Fruit fly (Drosophila melanogaster) whole organism, embryonic: ENCODE results near the gene CG43338.

ENCODE experiments used
- Adf1 ChIP-seq: fragments of 200-800 bp; sonication (Bioruptor generic); IDR thresholded peaks from 2 replicates; pipeline ENCODE4 v1.3.6; 2022; ENCODE audit warnings: missing biosample characterization, missing genetic modification characterization
- BtbVII ChIP-seq: fragments of 200-800 bp; sonication (Bioruptor generic); optimal IDR thresholded peaks from 3 replicates; lab custom pipeline; 2017; ENCODE audit warnings: missing biosample characterization, mild to moderate bottlenecking, missing genetic modification characterization
- CG11093 ChIP-seq: fragments of 200-800 bp; sonication (Bioruptor generic); IDR thresholded peaks from 3 replicates; pipeline ENCODE4 v1.3.6; 2022; ENCODE audit warnings: missing biosample characterization, missing genetic modification characterization
- CG11247 ChIP-seq: fragments of 200-800 bp; sonication (Bioruptor generic); IDR thresholded peaks from 2 replicates; pipeline ENCODE4 v1.3.6; 2022; ENCODE audit warnings: missing biosample characterization, missing genetic modification characterization
- CG12236 ChIP-seq: fragments of 200-800 bp; sonication (Bioruptor generic); optimal IDR thresholded peaks from 2 replicates; lab custom pipeline; 2016; ENCODE audit warnings: missing biosample characterization, missing genetic modification characterization
- CG12769 ChIP-seq: fragments of 200-800 bp; sonication (Bioruptor generic); optimal IDR thresholded peaks from 2 replicates; lab custom pipeline; 2019; ENCODE audit warnings: missing biosample characterization, mild to moderate bottlenecking, missing genetic modification characterization, moderate library complexity
- CG14441 ChIP-seq: fragments of 200-800 bp; sonication (Bioruptor generic); IDR thresholded peaks from 2 replicates; pipeline ENCODE4 v1.3.6; 2022; ENCODE audit warnings: missing biosample characterization, missing genetic modification characterization
- CG16813 ChIP-seq: fragments of 200-800 bp; sonication (Bioruptor generic); IDR thresholded peaks from 3 replicates; pipeline ENCODE4 v1.3.6; 2022; ENCODE audit warnings: missing biosample characterization, missing genetic modification characterization; ENCODE audit not compliant: partially characterized antibody
- CG16863 ChIP-seq: fragments of 200-800 bp; sonication (Bioruptor generic); optimal IDR thresholded peaks from 3 replicates; lab custom pipeline; 2016; ENCODE audit warnings: missing biosample characterization, missing genetic modification characterization
- CG18476 ChIP-seq: fragments of 200-800 bp; sonication (Bioruptor generic); optimal IDR thresholded peaks from 2 replicates; lab custom pipeline; 2016; ENCODE audit warnings: missing biosample characterization, mild to moderate bottlenecking, missing genetic modification characterization
- CG18619 ChIP-seq: fragments of 200-800 bp; sonication (Bioruptor generic); optimal IDR thresholded peaks from 3 replicates; lab custom pipeline; 2017; ENCODE audit warnings: missing biosample characterization, mild to moderate bottlenecking, missing genetic modification characterization
- CG2120 ChIP-seq: fragments of 200-800 bp; sonication (Bioruptor generic); optimal IDR thresholded peaks from 3 replicates; lab custom pipeline; 2016; ENCODE audit warnings: missing biosample characterization, missing genetic modification characterization
- CG2199 ChIP-seq: fragments of 200-800 bp; sonication (Bioruptor generic); IDR thresholded peaks from 3 replicates; pipeline ENCODE4 v1.3.6; 2022; ENCODE audit warnings: missing biosample characterization, missing genetic modification characterization
- CG3726 ChIP-seq: fragments of 200-800 bp; sonication (Bioruptor generic); IDR thresholded peaks from 3 replicates; pipeline ENCODE4, ENCODE4 v1.3.6; 2022; ENCODE audit warnings: missing biosample characterization, missing genetic modification characterization
- CG4328 ChIP-seq: fragments of 200-800 bp; sonication (Bioruptor generic); optimal IDR thresholded peaks from 3 replicates; lab custom pipeline; 2017; ENCODE audit warnings: missing biosample characterization, missing genetic modification reagents, missing genetic modification characterization
- CG4424 ChIP-seq: fragments of 200-800 bp; sonication (Bioruptor generic); optimal IDR thresholded peaks from 3 replicates; lab custom pipeline; 2016; ENCODE audit warnings: missing biosample characterization, missing genetic modification characterization
- CG4707 ChIP-seq: fragments of 200-800 bp; sonication (Bioruptor generic); optimal IDR thresholded peaks from 2 replicates; lab custom pipeline; 2018; ENCODE audit warnings: missing biosample characterization, mild to moderate bottlenecking, missing genetic modification characterization, moderate library complexity
- CG8290 ChIP-seq, 3 experiments: fragments of 200-800 bp; sonication (Bioruptor generic); optimal IDR thresholded peaks; 2 replicates each; lab custom pipeline; 2016 to 2019; ENCODE audit warnings: missing biosample characterization in 3 of 3, missing genetic modification characterization in 3 of 3, mild to moderate bottlenecking in 2 of 3, moderate library complexity in 1 of 3
- CG9609 ChIP-seq: fragments of 200-800 bp; sonication (Bioruptor generic); optimal IDR thresholded peaks from 3 replicates; lab custom pipeline; 2016; ENCODE audit warnings: missing biosample characterization, missing genetic modification characterization
- CoRest ChIP-seq: fragments of 200-800 bp; sonication (Bioruptor generic); optimal IDR thresholded peaks from 3 replicates; lab custom pipeline; 2018; ENCODE audit warnings: missing biosample characterization, mild to moderate bottlenecking, missing genetic modification characterization, moderate library complexity
- CrebB ChIP-seq: fragments of 200-800 bp; sonication (Bioruptor generic); optimal IDR thresholded peaks from 3 replicates; lab custom pipeline; 2018; ENCODE audit warnings: missing biosample characterization, mild to moderate bottlenecking, missing genetic modification characterization
- D19B ChIP-seq: fragments of 200-800 bp; sonication (Bioruptor generic); optimal IDR thresholded peaks from 2 replicates; lab custom pipeline; 2017; ENCODE audit warnings: missing biosample characterization, mild to moderate bottlenecking, missing genetic modification characterization
- Fer1 ChIP-seq: fragments of 200-800 bp; sonication (Bioruptor generic); optimal IDR thresholded peaks from 2 replicates; lab custom pipeline; 2017; ENCODE audit warnings: missing biosample characterization, mild to moderate bottlenecking, missing genetic modification characterization
- H15 ChIP-seq: fragments of 200-800 bp; sonication (Bioruptor generic); IDR thresholded peaks from 3 replicates; pipeline ENCODE4 v1.3.6; 2022; ENCODE audit warnings: missing biosample characterization, missing genetic modification characterization
- HLH4C ChIP-seq: fragments of 200-800 bp; sonication (Bioruptor generic); IDR thresholded peaks from 3 replicates; pipeline ENCODE4 v1.3.6; 2022; ENCODE audit warnings: missing biosample characterization, missing genetic modification characterization; ENCODE audit not compliant: partially characterized antibody
- HmgZ ChIP-seq: fragments of 200-800 bp; sonication (Bioruptor generic); optimal IDR thresholded peaks from 2 replicates; lab custom pipeline; 2018; ENCODE audit warnings: missing biosample characterization, mild to moderate bottlenecking, missing genetic modification characterization
- Lpt ChIP-seq: fragments of >200 bp; optimal IDR thresholded peaks from 2 replicates; lab custom pipeline; 2018; ENCODE audit warnings: missing biosample characterization, missing genetic modification characterization
- Mad ChIP-seq: fragments of 200-800 bp; sonication (Bioruptor generic); optimal IDR thresholded peaks from 2 replicates; lab custom pipeline; 2016; ENCODE audit warnings: missing biosample characterization, missing genetic modification characterization
- NfI ChIP-seq: fragments of 200-800 bp; sonication (Bioruptor generic); optimal IDR thresholded peaks from 3 replicates; lab custom pipeline; 2018; ENCODE audit warnings: missing biosample characterization, mild to moderate bottlenecking, missing genetic modification characterization, moderate library complexity
- Rx ChIP-seq: fragments of 200-800 bp; sonication (Bioruptor generic); IDR thresholded peaks from 2 replicates; pipeline ENCODE4 v1.3.6; 2022; ENCODE audit warnings: missing biosample characterization, missing genetic modification characterization
- Taf1 ChIP-seq: fragments of 200-800 bp; sonication (Bioruptor generic); IDR thresholded peaks from 2 replicates; pipeline ENCODE4 v1.3.6; 2022; ENCODE audit warnings: missing biosample characterization, missing genetic modification characterization
- Usf ChIP-seq: fragments of 200-800 bp; sonication (Bioruptor generic); optimal IDR thresholded peaks from 2 replicates; lab custom pipeline; 2017; ENCODE audit warnings: missing genotype, missing biosample characterization, missing genetic modification characterization
- ab ChIP-seq: fragments of 200-800 bp; sonication (Bioruptor generic); optimal IDR thresholded peaks from 2 replicates; lab custom pipeline; 2016; ENCODE audit warnings: missing biosample characterization, missing genetic modification characterization
- bowl ChIP-seq: fragments of 200-800 bp; sonication (Bioruptor generic); IDR thresholded peaks from 2 replicates; pipeline ENCODE4 v1.3.6; 2022; ENCODE audit warnings: missing biosample characterization, missing genetic modification characterization
- bsh ChIP-seq, 2 experiments: fragments of 200-800 bp; sonication (Bioruptor generic); optimal IDR thresholded peaks; 2 replicates each; lab custom pipeline; 2017 to 2018; ENCODE audit warnings: mild to moderate bottlenecking in 2 of 2, missing biosample characterization in 2 of 2, missing genetic modification characterization in 2 of 2, moderate library complexity in 1 of 2
- croc ChIP-seq: fragments of 200-800 bp; sonication (Bioruptor generic); conservative IDR thresholded peaks from 3 replicates; pipeline ENCODE4 v1.3.6; 2022; ENCODE audit warnings: missing biosample characterization, missing genetic modification characterization
- dysf ChIP-seq: fragments of 200-800 bp; sonication (Bioruptor generic); IDR thresholded peaks from 3 replicates; pipeline ENCODE4 v1.3.6; 2022; ENCODE audit warnings: missing biosample characterization, missing genetic modification characterization
- en ChIP-seq: fragments of 200-800 bp; sonication (Bioruptor generic); optimal IDR thresholded peaks from 2 replicates; lab custom pipeline; 2016; ENCODE audit warnings: missing biosample characterization, missing genetic modification characterization
- hbn ChIP-seq: fragments of 200-800 bp; sonication (Bioruptor generic); IDR thresholded peaks from 2 replicates; pipeline ENCODE4 v1.3.6; 2022; ENCODE audit warnings: missing biosample characterization, missing genetic modification characterization; ENCODE audit not compliant: partially characterized antibody
- her ChIP-seq: fragments of 200-800 bp; sonication (Bioruptor generic); optimal IDR thresholded peaks from 2 replicates; lab custom pipeline; 2016; ENCODE audit warnings: missing biosample characterization, missing genetic modification characterization
- nmo ChIP-seq: fragments of 200-800 bp; sonication (Bioruptor generic); optimal IDR thresholded peaks from 2 replicates; lab custom pipeline; 2018; ENCODE audit warnings: missing biosample characterization, mild to moderate bottlenecking, missing genetic modification characterization, moderate library complexity
- nom ChIP-seq: fragments of 200-800 bp; sonication (Bioruptor generic); optimal IDR thresholded peaks from 2 replicates; lab custom pipeline; 2017; ENCODE audit warnings: missing biosample characterization, missing genetic modification characterization, mild to moderate bottlenecking, moderate library complexity, missing genetic modification reagents
- onecut ChIP-seq: fragments of 200-800 bp; sonication (Bioruptor generic); IDR thresholded peaks from 2 replicates; pipeline ENCODE4 v1.3.6; 2022; ENCODE audit warnings: missing biosample characterization, missing genetic modification characterization
- sens-2 ChIP-seq: fragments of 200-800 bp; sonication (Bioruptor generic); IDR thresholded peaks from 2 replicates; pipeline ENCODE4 v1.3.6; 2022; ENCODE audit warnings: missing biosample characterization, missing genetic modification characterization
- sim ChIP-seq: fragments of 200-800 bp; sonication (Bioruptor generic); IDR thresholded peaks from 2 replicates; pipeline ENCODE4 v1.3.6; 2022; ENCODE audit warnings: missing biosample characterization, missing genetic modification characterization
- sug ChIP-seq: fragments of 200-800 bp; optimal IDR thresholded peaks from 2 replicates; lab custom pipeline; 2019; ENCODE audit warnings: missing biosample characterization, mild to moderate bottlenecking, missing genetic modification characterization, moderate library complexity
- trem ChIP-seq: fragments of 200-800 bp; optimal IDR thresholded peaks from 3 replicates; lab custom pipeline; 2019; ENCODE audit warnings: missing biosample characterization, mild to moderate bottlenecking, missing genetic modification characterization, moderate library complexity
- zen2 ChIP-seq: fragments of 200-800 bp; sonication (Bioruptor generic); IDR thresholded peaks from 3 replicates; pipeline ENCODE4 v1.3.6; 2022; ENCODE audit warnings: missing biosample characterization, missing genetic modification characterization; ENCODE audit not compliant: partially characterized antibody

The CG43338 gene

dm6 chr2L:18693877-18694723 is 23.1 kb upstream of the CG43338 start (continued):
- no peak for TF ChIP-seq Taf1 (GFP tag; lab: Robert Waterston, UW)
- TF ChIP-seq sim, result no peak; the same call in 1 of the 2 replicates
- no peak for TF ChIP-seq bowl
- TF ChIP-seq en, result peak; percentile 45
- peak; percentile 58; the same call in 2 of the 3 replicates for TF ChIP-seq dysf (GFP tag; lab: Robert Waterston, UW)
- peak; percentile 50 for TF ChIP-seq CG4328 (GFP tag; lab: Kevin White, UChicago)
- peak; percentile 37 for TF ChIP-seq CrebB (tag; lab: Kevin White, UChicago)
- TF ChIP-seq CG11247 (GFP tag; lab: Robert Waterston, UW), result peak; percentile 71
- peak; percentile 74; the same call in 2 of the 3 replicates for TF ChIP-seq CG2199 (GFP tag; lab: Robert Waterston, UW)
- peak; percentile 63 for TF ChIP-seq CG4424 (GFP tag; lab: Kevin White, UChicago)
- TF ChIP-seq CG16863 (GFP tag; lab: Kevin White, UChicago), result peak; percentile 26
- TF ChIP-seq CG12769 (tag; lab: Kevin White, UChicago), result peak; percentile 52
- peak; percentile 15 for TF ChIP-seq CG18476 (GFP tag; lab: Kevin White, UChicago)
- peak; percentile 24; the same call in 1 of the 2 replicates for TF ChIP-seq onecut
- peak; percentile 9 for TF ChIP-seq nmo (GFP tag; lab: Kevin White, UChicago)
- TF ChIP-seq sens-2 (GFP tag; lab: Robert Waterston, UW), result no peak
- peak; percentile 59 for TF ChIP-seq Fer1 (GFP tag; lab: Kevin White, UChicago)
- no peak; the same call in 1 of the 3 replicates for TF ChIP-seq croc (GFP tag; lab: Robert Waterston, UW)
- peak; percentile 68; the same call in 2 of the 3 replicates for TF ChIP-seq H15 (GFP tag; lab: Robert Waterston, UW)
- peak; percentile 72 for TF ChIP-seq CG9609

- TF ChIP-seq CG12236 (GFP tag; lab: Kevin White, UChicago), result no peak
- TF ChIP-seq CG11093 (GFP tag; lab: Robert Waterston, UW), result no peak
- TF ChIP-seq CG16813 (GFP tag; lab: Robert Waterston, UW), result peak; percentile 49
- TF ChIP-seq CG4707 (GFP tag; lab: Kevin White, UChicago), result no peak
- TF ChIP-seq CG8290 (GFP tag; optimal IDR thresholded peaks at IDR 0.05; lab: Kevin White, UChicago), result no peak
- TF ChIP-seq CG8290 (tag; optimal IDR thresholded peaks at IDR 0.05; lab: Kevin White, UChicago), result peak in 1 of 2 experiments; percentile 1
- TF ChIP-seq HmgZ, result peak; percentile 6
- no peak for TF ChIP-seq ab (GFP tag; lab: Kevin White, UChicago)
- no peak for TF ChIP-seq CG3726 (GFP tag; lab: Robert Waterston, UW)
- no peak for TF ChIP-seq Rx (GFP tag; lab: Robert Waterston, UW)
- no peak for TF ChIP-seq Usf
- peak; percentile 59 for TF ChIP-seq hbn
- no peak for TF ChIP-seq CG18619 (GFP tag; lab: Kevin White, UChicago)
- no peak for TF ChIP-seq CG14441 (GFP tag; lab: Robert Waterston, UW)
- 0 out of 3 replicates have a peak, but pooled peaks have one; percentile 8 for TF ChIP-seq HLH4C (GFP tag; lab: Robert Waterston, UW)
- no peak for TF ChIP-seq nom (GFP tag; lab: Kevin White, UChicago)
- no peak for TF ChIP-seq Adf1 (GFP tag; lab: Robert Waterston, UW)
- no peak for TF ChIP-seq H15 (GFP tag; lab: Robert Waterston, UW)
- no peak for TF ChIP-seq Lpt (GFP tag; lab: Kevin White, UChicago)
- no peak for TF ChIP-seq D19B (GFP tag; lab: Kevin White, UChicago)
- TF ChIP-seq Mad, result no peak
- no peak for TF ChIP-seq CoRest (tag; lab: Kevin White, UChicago)
- TF ChIP-seq zen2 (GFP tag; lab: Robert Waterston, UW), result peak; percentile 57; the same call in 1 of the 3 replicates
- TF ChIP-seq BtbVII (GFP tag; lab: Kevin White, UChicago), result no peak
- peak; percentile 18 for TF ChIP-seq CG2120 (GFP tag; lab: Kevin White, UChicago)
- TF ChIP-seq NfI (GFP tag; lab: Kevin White, UChicago), result no peak
- TF ChIP-seq trem (tag; lab: Kevin White, UChicago), result peak; percentile 98
- peak; percentile 34 for TF ChIP-seq sug (tag; lab: Kevin White, UChicago)
- TF ChIP-seq bsh (GFP tag; optimal IDR thresholded peaks at IDR 0.05; lab: Kevin White, UChicago), result no peak
- no peak for TF ChIP-seq CG18476 (GFP tag; lab: Kevin White, UChicago)
- TF ChIP-seq her (GFP tag; lab: Kevin White, UChicago), result no peak
Observed at dm6 chr2L:18689376-18689775, 18.3 kb upstream of the CG43338 start, which contains the start of gene CG10336. Gene CG10336 (plus strand): TSS chr2L:18689528.
